Fruit fly (Drosophila melanogaster): ENCODE results near the gene Synd.

Gene Synd

dm6 chr3R:20830963-20831362 lies 1.6 kb upstream of the Synd start, which contains the start of gene CG31223:
CG31223 (plus strand) TSS chr3R:20831127.
- TF ChIP-seq CG33017 (tag; optimal IDR thresholded peaks at IDR 0.05) (no peak), kay (GFP tag; ENCODE audit: borderline replicate concordance) (peak; percentile 2), Crg-1 (GFP tag; optimal IDR thresholded peaks at IDR 0.05) (no peak), pad (GFP tag; optimal IDR thresholded peaks at IDR 0.05) (no peak)

DNA sequence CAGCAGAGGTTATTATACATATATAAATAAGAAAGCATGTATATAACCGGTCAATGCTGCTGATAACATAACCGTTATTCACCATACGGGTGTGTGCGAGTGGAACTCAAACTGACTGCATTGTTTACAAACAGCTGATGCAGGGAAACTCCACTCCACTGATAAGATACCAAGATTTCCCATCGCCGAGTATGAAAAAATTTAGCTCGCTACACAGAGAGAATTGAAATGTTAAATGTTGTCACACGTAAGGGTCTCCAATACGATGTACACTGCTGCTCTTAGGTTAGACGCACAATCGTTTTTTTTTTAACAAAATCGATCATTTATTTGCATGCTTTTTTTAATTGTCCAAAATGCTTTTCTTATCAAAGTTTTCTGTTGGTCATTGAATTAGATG lies 1.1 kb downstream of the Synd start:
- TF ChIP-seq kay (GFP tag; ENCODE audit: borderline replicate concordance), result no peak
- no peak for TF ChIP-seq Mnt (GFP tag; optimal IDR thresholded peaks at IDR 0.05)
- TF ChIP-seq CG33017 (tag; optimal IDR thresholded peaks at IDR 0.05), result no peak
- TF ChIP-seq CG7045 (GFP tag; optimal IDR thresholded peaks at IDR 0.05), result no peak
- no peak for TF ChIP-seq CG7101 (tag; optimal IDR thresholded peaks at IDR 0.05)
- TF ChIP-seq Crg-1 (GFP tag; optimal IDR thresholded peaks at IDR 0.05), result no peak
- no peak for TF ChIP-seq cic (GFP tag; optimal IDR thresholded peaks at IDR 0.05)
- TF ChIP-seq CG14711 (tag; optimal IDR thresholded peaks at IDR 0.05), result no peak

- no peak for TF ChIP-seq Clk (GFP tag; optimal IDR thresholded peaks at IDR 0.05)
- TF ChIP-seq CG11617 (GFP tag; optimal IDR thresholded peaks at IDR 0.05), result no peak
- TF ChIP-seq CG5204 (GFP tag; optimal IDR thresholded peaks at IDR 0.05), result no peak
- TF ChIP-seq toe (GFP tag; optimal IDR thresholded peaks at IDR 0.05), result no peak
- no peak for TF ChIP-seq ovo (GFP tag; optimal IDR thresholded peaks at IDR 0.05)
- TF ChIP-seq cic (GFP tag; optimal IDR thresholded peaks at IDR 0.05), result peak; percentile 14
- TF ChIP-seq pad (GFP tag; optimal IDR thresholded peaks at IDR 0.05), result no peak
- peak; percentile 87 for TF ChIP-seq kay (GFP tag; ENCODE audit: borderline replicate concordance)
- TF ChIP-seq tj (GFP tag; optimal IDR thresholded peaks at IDR 0.05), result no peak
- TF ChIP-seq Hr96 (GFP tag; optimal IDR thresholded peaks at IDR 0.05), result no peak
- TF ChIP-seq CG14711 (tag; optimal IDR thresholded peaks at IDR 0.05), result no peak
- TF ChIP-seq CG7045 (GFP tag; optimal IDR thresholded peaks at IDR 0.05), result no peak
- no peak for TF ChIP-seq Crg-1 (GFP tag; optimal IDR thresholded peaks at IDR 0.05)
- TF ChIP-seq CG1620 (GFP tag; optimal IDR thresholded peaks at IDR 0.05), result no peak
- TF ChIP-seq CG7101 (tag; optimal IDR thresholded peaks at IDR 0.05), result no peak
Observed at dm6 chr3R:20834770-20835183, 2.2 kb downstream of the Synd start.

dm6 chr3R:20835531-20835930 lies 2.9 kb downstream of the Synd start:
- TF ChIP-seq pad (GFP tag; optimal IDR thresholded peaks at IDR 0.05) (no peak), cic (GFP tag; optimal IDR thresholded peaks at IDR 0.05) (no peak), Hr96 (GFP tag; optimal IDR thresholded peaks at IDR 0.05) (no peak), CG12768 (GFP tag; optimal IDR thresholded peaks at IDR 0.05) (no peak), bab1 (GFP tag; optimal IDR thresholded peaks at IDR 0.05) (no peak), CG33017 (tag; optimal IDR thresholded peaks at IDR 0.05) (no peak), tj (GFP tag; optimal IDR thresholded peaks at IDR 0.05) (no peak)

- TF ChIP-seq Mnt (GFP tag; optimal IDR thresholded peaks at IDR 0.05) (no peak), CG7101 (tag; optimal IDR thresholded peaks at IDR 0.05) (no peak), Crg-1 (GFP tag; optimal IDR thresholded peaks at IDR 0.05) (no peak), Clk (GFP tag; optimal IDR thresholded peaks at IDR 0.05) (no peak), CG11617 (GFP tag; optimal IDR thresholded peaks at IDR 0.05) (no peak), bab1 (GFP tag; optimal IDR thresholded peaks at IDR 0.05) (no peak), cic (GFP tag; optimal IDR thresholded peaks at IDR 0.05) (no peak), toe (GFP tag; optimal IDR thresholded peaks at IDR 0.05) (no peak), tj (GFP tag; optimal IDR thresholded peaks at IDR 0.05) (no peak), CG5204 (GFP tag; optimal IDR thresholded peaks at IDR 0.05) (no peak)
Observed at dm6 chr3R:20836257-20836856, 3.8 kb downstream of the Synd start.

dm6 chr3R:20837242-20837664 lies 4.7 kb downstream of the Synd start:
- TF ChIP-seq CG7101 (tag; optimal IDR thresholded peaks at IDR 0.05), result no peak
- peak; percentile 48 for TF ChIP-seq cic (GFP tag; optimal IDR thresholded peaks at IDR 0.05)
- no peak for TF ChIP-seq CG7045 (GFP tag; optimal IDR thresholded peaks at IDR 0.05)
- peak; percentile 76 for TF ChIP-seq kay (GFP tag; ENCODE audit: borderline replicate concordance)

- TF ChIP-seq bab1 (GFP tag; optimal IDR thresholded peaks at IDR 0.05) (peak; percentile 52), tj (GFP tag; optimal IDR thresholded peaks at IDR 0.05) (peak; percentile 20), cic (GFP tag; optimal IDR thresholded peaks at IDR 0.05) (peak; percentile 99), Crg-1 (GFP tag; optimal IDR thresholded peaks at IDR 0.05) (no peak), CG12768 (GFP tag; optimal IDR thresholded peaks at IDR 0.05) (peak; percentile 64), Clk (GFP tag; optimal IDR thresholded peaks at IDR 0.05) (no peak), toe (GFP tag; optimal IDR thresholded peaks at IDR 0.05) (no peak), CG14711 (tag; optimal IDR thresholded peaks at IDR 0.05) (no peak), Mnt (GFP tag; optimal IDR thresholded peaks at IDR 0.05) (peak; percentile 51), Hr96 (GFP tag; optimal IDR thresholded peaks at IDR 0.05) (no peak), CG11617 (GFP tag; optimal IDR thresholded peaks at IDR 0.05) (no peak), ovo (GFP tag; optimal IDR thresholded peaks at IDR 0.05) (peak; percentile 39), pad (GFP tag; optimal IDR thresholded peaks at IDR 0.05) (no peak)
Observed at dm6 chr3R:20838787-20839186, 6.2 kb downstream of the Synd start.
